Worm (Caenorhabditis elegans) whole organism, mixed stage, embryonic: ENCODE data around the gene lep-2.
"Not testable (repeated sequence)": the region's sequence is repeated elsewhere in the genome, so short reads cannot be mapped to it uniquely, and the experiment has no call there.

Experiments
- bed-3 ChIP-seq: fragments of 200-800 bp; sonication (Bioruptor generic); optimal IDR thresholded peaks from 3 replicates; lab custom pipeline; 2018; ENCODE audit warnings: mild to moderate bottlenecking, missing genetic modification characterization, moderate library complexity, missing compliant biosample characterization
- blmp-1 ChIP-seq: fragments of 150-350 bp; optimal IDR thresholded peaks from 2 replicates; lab custom pipeline; 2014; ENCODE audit warnings: missing biosample characterization, missing genetic modification characterization
- sem-2 ChIP-seq: fragments of 200-800 bp; sonication (Bioruptor generic); optimal IDR thresholded peaks from 2 replicates; lab custom pipeline; 2018; ENCODE audit warnings: mild to moderate bottlenecking, missing genetic modification characterization, missing compliant biosample characterization

DNA sequence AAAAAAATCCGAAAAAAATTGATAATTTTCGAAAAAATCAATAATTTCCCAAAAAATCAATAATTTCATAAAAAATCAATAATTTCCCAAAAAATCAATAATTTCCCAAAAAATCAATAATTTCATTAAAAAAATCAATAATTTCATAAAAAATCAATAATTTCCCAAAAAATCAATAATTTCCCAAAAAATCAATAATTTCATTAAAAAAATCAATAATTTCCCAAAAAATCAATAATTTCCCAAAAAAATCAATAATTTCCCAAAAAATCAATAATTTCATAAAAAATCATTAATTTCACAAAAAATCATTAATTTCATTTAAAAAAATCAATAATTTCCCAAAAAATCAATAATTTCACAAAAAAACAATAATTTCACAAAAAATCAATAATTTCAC is 14.3 kb upstream of the lep-2 start:
- not testable (repeated sequence) for TF ChIP-seq bed-3 (GFP tag; lab: Kevin White, UChicago); sem-2 (GFP tag; lab: Kevin White, UChicago); blmp-1 (tag; lab: Kevin White, UChicago)
